Worm (Caenorhabditis elegans): Measurements from ENCODE around the gene cal-1.

cal-1 gene

DNA sequence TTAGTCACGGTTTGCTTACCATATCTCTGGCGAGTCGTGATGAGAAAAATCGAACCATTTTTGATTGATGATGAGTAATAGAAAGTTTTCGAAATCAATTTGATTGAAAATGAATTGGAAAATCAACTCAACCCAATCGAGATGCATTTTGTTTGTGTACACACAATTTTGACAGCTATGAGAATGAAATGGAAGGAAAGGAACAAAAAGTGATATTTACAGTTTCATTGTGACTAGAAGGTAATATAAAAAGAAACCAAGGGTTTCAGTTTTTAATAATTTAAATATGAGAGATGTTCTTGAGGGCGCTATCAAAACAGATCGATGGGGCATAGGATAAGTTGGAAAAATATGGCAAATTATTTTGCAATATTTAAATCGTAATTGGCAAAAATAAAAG is at the start of gene cal-1:
Gene cal-1, minus strand, starts transcription at position 101 of the 400 bp plus-strand sequence.
- TF ChIP-seq fos-1 (tag; optimal IDR thresholded peaks at IDR 0.05) (no peak), ceh-16 (tag; optimal IDR thresholded peaks at IDR 0.05) (no peak), ceh-9 (tag; optimal IDR thresholded peaks at IDR 0.05) (no peak), elt-3 (tag; optimal IDR thresholded peaks at IDR 0.05) (no peak), nhr-11 (tag; optimal IDR thresholded peaks at IDR 0.05) (no peak), unc-39 (tag; optimal IDR thresholded peaks at IDR 0.05) (no peak)

ce11 chrV:12564902-12565301 is 47.9 kb upstream of the cal-1 start:
- TF ChIP-seq nhr-76 (tag; optimal IDR thresholded peaks at IDR 0.05) (no peak), sea-2 (GFP tag; optimal IDR thresholded peaks at IDR 0.05) (no peak), nfya-1 (tag; optimal IDR thresholded peaks at IDR 0.05; ENCODE audit: insufficient read depth) (no peak), tbx-2 (tag; optimal IDR thresholded peaks at IDR 0.05) (no peak), ZK546.5 (tag; optimal IDR thresholded peaks at IDR 0.05) (no peak), egl-5 (tag; optimal IDR thresholded peaks at IDR 0.05) (no peak), eor-1 (tag; optimal IDR thresholded peaks at IDR 0.05) (no peak)

ce11 chrV:12563187-12563586 is 46.1 kb upstream of the cal-1 start, which contains the start of gene mrps-5:
mrps-5 (plus strand) TSS chrV:12563487.
- TF ChIP-seq skn-1 (tag; optimal IDR thresholded peaks at IDR 0.05) (no peak), ceh-28 (tag; optimal IDR thresholded peaks at IDR 0.05) (no peak), fos-1 (tag; optimal IDR thresholded peaks at IDR 0.05) (no peak), ztf-4 (tag; optimal IDR thresholded peaks at IDR 0.05) (no peak), ZK546.5 (tag; optimal IDR thresholded peaks at IDR 0.05) (no peak), lsy-12 (tag; optimal IDR thresholded peaks at IDR 0.05) (no peak), ceh-82 (tag; optimal IDR thresholded peaks at IDR 0.05) (no peak)

DNA sequence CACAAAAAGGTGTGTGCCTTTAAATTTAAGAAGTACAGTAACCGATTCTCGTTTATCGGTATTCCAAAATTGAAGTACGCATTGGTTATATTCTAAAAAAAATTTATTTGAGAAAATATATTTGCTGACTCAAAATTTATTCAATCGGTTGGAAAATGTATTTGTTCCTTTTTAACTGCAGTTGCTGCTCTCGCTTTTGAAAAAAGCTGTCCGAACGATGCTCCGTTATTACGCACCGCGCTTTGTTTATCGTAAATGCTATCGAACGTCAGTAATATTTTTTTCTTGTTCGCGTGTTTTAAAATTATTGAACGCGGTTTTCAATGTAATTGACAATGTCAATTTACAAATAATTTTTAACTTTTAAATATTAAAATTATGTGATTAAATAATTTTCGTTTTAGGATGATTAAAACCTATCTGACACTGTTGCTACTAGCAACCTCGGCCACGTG is 43.3 kb upstream of the cal-1 start, which contains the start of gene sel-1:
Gene sel-1, plus strand, starts transcription at position 405 of the 455 bp plus-strand sequence.
- peak; percentile 1 for TF ChIP-seq hmg-11 (tag; optimal IDR thresholded peaks at IDR 0.05)
- peak; percentile 4 for TF ChIP-seq lin-15B (tag; optimal IDR thresholded peaks at IDR 0.05)
- TF ChIP-seq R02D3.7 (tag; optimal IDR thresholded peaks at IDR 0.05), result peak; percentile 59
- no peak for TF ChIP-seq ceh-28 (tag; optimal IDR thresholded peaks at IDR 0.05)
- TF ChIP-seq nhr-237 (tag; optimal IDR thresholded peaks at IDR 0.05), result no peak
- TF ChIP-seq mml-1 (tag; optimal IDR thresholded peaks at IDR 0.05), result no peak

DNA sequence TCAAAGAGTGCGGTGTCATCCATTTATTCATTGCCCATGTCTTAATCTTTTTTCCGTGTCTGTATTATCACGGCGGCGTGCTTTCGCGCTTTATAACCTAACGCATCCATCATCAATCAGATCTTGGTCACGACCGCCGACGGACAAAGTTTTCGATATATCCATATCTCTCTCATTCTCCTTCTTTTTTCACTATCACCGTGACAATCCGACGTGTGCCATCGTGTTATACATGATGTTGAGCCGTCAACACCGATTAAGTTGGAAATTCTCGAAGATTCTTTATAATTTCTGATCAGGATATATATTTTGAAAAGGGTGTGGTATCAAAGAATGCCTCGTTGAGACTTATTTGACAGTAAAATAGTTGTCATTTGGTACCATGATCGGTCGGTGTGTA is 39.9 kb upstream of the cal-1 start:
- TF ChIP-seq sea-2 (GFP tag; optimal IDR thresholded peaks at IDR 0.05) (no peak), elt-2 (tag; optimal IDR thresholded peaks at IDR 0.05) (no peak), nfya-1 (tag; optimal IDR thresholded peaks at IDR 0.05; ENCODE audit: insufficient read depth) (no peak), lin-15B (tag; optimal IDR thresholded peaks at IDR 0.05) (no peak), pha-4 (tag; optimal IDR thresholded peaks at IDR 0.05) (no peak), elt-3 (tag; optimal IDR thresholded peaks at IDR 0.05) (peak in 1 of 3 experiments; percentile 70), mdl-1 (tag; optimal IDR thresholded peaks at IDR 0.05) (no peak), nhr-67 (tag; optimal IDR thresholded peaks at IDR 0.05) (no peak), ama-1 (optimal IDR thresholded peaks at IDR 0.05) (peak; percentile 67), nhr-77 (tag; optimal IDR thresholded peaks at IDR 0.05) (no peak), ceh-16 (tag; optimal IDR thresholded peaks at IDR 0.05) (no peak), nhr-23 (tag; optimal IDR thresholded peaks at IDR 0.05) (peak; percentile 18), nhr-43 (tag; optimal IDR thresholded peaks at IDR 0.05; ENCODE audit: poor library complexity, severe bottlenecking) (peak; percentile 25), nhr-28 (tag; optimal IDR thresholded peaks at IDR 0.05) (no peak), ztf-11 (tag; optimal IDR thresholded peaks at IDR 0.05) (no peak), fos-1 (tag; optimal IDR thresholded peaks at IDR 0.05) (no peak), nhr-12 (tag; optimal IDR thresholded peaks at IDR 0.05) (no peak), fkh-10 (GFP tag; optimal IDR thresholded peaks at IDR 0.05) (no peak), nhr-25 (tag; optimal IDR thresholded peaks at IDR 0.05) (peak; percentile 30)

Measured in whole organism, L3 larva.